Fruit fly (Drosophila melanogaster) whole organism, embryonic: Measurements from ENCODE around the gene CG43346.

Source experiments
- Bgb ChIP-seq: fragments of 200-800 bp; sonication (Bioruptor generic); IDR thresholded peaks from 2 replicates; pipeline ENCODE4 v1.3.6; 2022; ENCODE audit warnings: missing biosample characterization, missing genetic modification characterization; ENCODE audit not compliant: partially characterized antibody
- CG1233 ChIP-seq: fragments of 200-800 bp; sonication (Bioruptor generic); optimal IDR thresholded peaks from 4 replicates; lab custom pipeline; 2018; ENCODE audit warnings: missing biosample characterization, mild to moderate bottlenecking, missing genetic modification characterization
- CG13775 ChIP-seq: fragments of 200-800 bp; sonication (Bioruptor generic); optimal IDR thresholded peaks from 3 replicates; lab custom pipeline; 2017; ENCODE audit warnings: missing biosample characterization, mild to moderate bottlenecking, missing genetic modification characterization
- CG14441 ChIP-seq: fragments of 200-800 bp; sonication (Bioruptor generic); IDR thresholded peaks from 2 replicates; pipeline ENCODE4 v1.3.6; 2022; ENCODE audit warnings: missing biosample characterization, missing genetic modification characterization
- CG14860 ChIP-seq: fragments of 200-800 bp; sonication (Bioruptor generic); IDR thresholded peaks from 3 replicates; pipeline ENCODE4 v1.3.6; 2022; ENCODE audit warnings: missing biosample characterization, missing genetic modification characterization; ENCODE audit not compliant: partially characterized antibody
- CG15479 ChIP-seq: fragments of 200-800 bp; sonication (Bioruptor generic); optimal IDR thresholded peaks from 3 replicates; lab custom pipeline; 2019; ENCODE audit warnings: missing biosample characterization, mild to moderate bottlenecking, missing genetic modification characterization, moderate library complexity
- CG15514 ChIP-seq: fragments of 200-800 bp; sonication (Bioruptor generic); optimal IDR thresholded peaks from 3 replicates; lab custom pipeline; 2017; ENCODE audit warnings: missing biosample characterization, missing genetic modification characterization, mild to moderate bottlenecking, moderate library complexity, missing genetic modification reagents
- CG17385 ChIP-seq: fragments of 200-800 bp; sonication (Bioruptor generic); optimal IDR thresholded peaks from 3 replicates; lab custom pipeline; 2018; ENCODE audit warnings: missing biosample characterization, mild to moderate bottlenecking, missing genetic modification characterization
- CG1832 ChIP-seq: fragments of 200-800 bp; sonication (Bioruptor generic); optimal IDR thresholded peaks from 2 replicates; lab custom pipeline; 2017; ENCODE audit warnings: missing biosample characterization, mild to moderate bottlenecking, missing genetic modification characterization, inconsistent platforms
- CG2120 ChIP-seq: fragments of 200-800 bp; sonication (Bioruptor generic); optimal IDR thresholded peaks from 3 replicates; lab custom pipeline; 2016; ENCODE audit warnings: missing biosample characterization, missing genetic modification characterization
- CG31224 ChIP-seq: fragments of 200-800 bp; sonication (Bioruptor generic); IDR thresholded peaks from 2 replicates; pipeline ENCODE4 v1.3.6; 2022; ENCODE audit warnings: missing biosample characterization, missing genetic modification characterization
- CG3407 ChIP-seq: fragments of 200-800 bp; sonication (Bioruptor generic); optimal IDR thresholded peaks from 2 replicates; lab custom pipeline; 2018; ENCODE audit warnings: missing biosample characterization, mild to moderate bottlenecking, missing genetic modification characterization
- CG34376 ChIP-seq: fragments of 200-800 bp; sonication (Bioruptor generic); optimal IDR thresholded peaks from 2 replicates; lab custom pipeline; 2018; ENCODE audit warnings: missing biosample characterization, mild to moderate bottlenecking, missing genetic modification characterization
- CG3726 ChIP-seq: fragments of 200-800 bp; sonication (Bioruptor generic); IDR thresholded peaks from 3 replicates; pipeline ENCODE4, ENCODE4 v1.3.6; 2022; ENCODE audit warnings: missing biosample characterization, missing genetic modification characterization
- CG42726 ChIP-seq: fragments of 200-800 bp; sonication (Bioruptor generic); IDR thresholded peaks from 2 replicates; pipeline ENCODE4 v1.3.6; 2022; ENCODE audit warnings: missing biosample characterization, missing genetic modification characterization; ENCODE audit not compliant: partially characterized antibody
- CG6272 ChIP-seq: fragments of 200-800 bp; sonication (Bioruptor generic); IDR thresholded peaks from 2 replicates; pipeline ENCODE4 v1.3.6; 2022; ENCODE audit warnings: missing biosample characterization, missing genetic modification characterization
- CG6813 ChIP-seq: fragments of 200-800 bp; sonication (Bioruptor generic); optimal IDR thresholded peaks from 2 replicates; lab custom pipeline; 2017; ENCODE audit warnings: missing biosample characterization, missing genetic modification characterization, mild to moderate bottlenecking, moderate library complexity, missing genetic modification reagents
- CG7556 ChIP-seq: fragments of 200-800 bp; sonication (Bioruptor generic); optimal IDR thresholded peaks from 2 replicates; lab custom pipeline; 2017; ENCODE audit warnings: missing biosample characterization, mild to moderate bottlenecking, missing genetic modification characterization
- CG8765 ChIP-seq: fragments of 200-800 bp; sonication (Bioruptor generic); IDR thresholded peaks from 2 replicates; pipeline ENCODE4 v1.3.6; 2022; ENCODE audit warnings: missing biosample characterization, missing genetic modification characterization
- CkIIα-i1 ChIP-seq: fragments of 200-800 bp; sonication (Bioruptor generic); IDR thresholded peaks from 2 replicates; pipeline ENCODE4 v1.3.6; 2022; ENCODE audit warnings: missing biosample characterization, missing genetic modification characterization
- Deaf1 ChIP-seq: fragments of 200-800 bp; optimal IDR thresholded peaks from 3 replicates; lab custom pipeline; 2019; ENCODE audit warnings: missing biosample characterization, mild to moderate bottlenecking, missing genetic modification characterization, moderate library complexity
- Dll ChIP-seq: fragments of 200-800 bp; sonication (Bioruptor generic); IDR thresholded peaks from 4 replicates; pipeline ENCODE4 v1.3.6; 2022; ENCODE audit warnings: missing biosample characterization, missing genetic modification characterization; ENCODE audit not compliant: partially characterized antibody
- Doc3 ChIP-seq: fragments of 200-800 bp; sonication (Bioruptor generic); IDR thresholded peaks from 3 replicates; pipeline ENCODE4 v1.3.6; 2022; ENCODE audit warnings: missing biosample characterization, missing genetic modification characterization; ENCODE audit not compliant: partially characterized antibody
- Fer2 ChIP-seq: fragments of 200-800 bp; sonication (Bioruptor generic); optimal IDR thresholded peaks from 2 replicates; lab custom pipeline; 2018; ENCODE audit warnings: missing biosample characterization, mild to moderate bottlenecking, missing genetic modification characterization, moderate library complexity
- HmgD ChIP-seq: fragments of 200-800 bp; sonication (Bioruptor generic); optimal IDR thresholded peaks from 3 replicates; lab custom pipeline; 2016; ENCODE audit warnings: missing biosample characterization, missing genetic modification characterization
- Kr ChIP-seq: fragments of 200-800 bp; sonication (Bioruptor generic); optimal IDR thresholded peaks from 2 replicates; lab custom pipeline; 2017; ENCODE audit warnings: missing biosample characterization, mild to moderate bottlenecking, missing genetic modification characterization
- Lim3 ChIP-seq: fragments of 200-800 bp; sonication (Bioruptor generic); IDR thresholded peaks from 2 replicates; pipeline ENCODE4 v1.3.6; 2022; ENCODE audit warnings: missing biosample characterization, missing genetic modification characterization
- Lpt ChIP-seq: fragments of >200 bp; optimal IDR thresholded peaks from 2 replicates; lab custom pipeline; 2018; ENCODE audit warnings: missing biosample characterization, missing genetic modification characterization
- MESR4 ChIP-seq: fragments of 200-800 bp; sonication (Bioruptor generic); optimal IDR thresholded peaks from 2 replicates; lab custom pipeline; 2018; ENCODE audit warnings: missing biosample characterization, mild to moderate bottlenecking, missing genetic modification characterization, moderate library complexity
- Mes4 ChIP-seq: fragments of 200-800 bp; sonication (Bioruptor generic); optimal IDR thresholded peaks from 2 replicates; lab custom pipeline; 2016; ENCODE audit warnings: missing biosample characterization, missing genetic modification characterization
- Ptx1 ChIP-seq: fragments of 200-800 bp; sonication (Bioruptor generic); IDR thresholded peaks from 2 replicates; pipeline ENCODE4 v1.3.6; 2022; ENCODE audit warnings: missing biosample characterization, missing genetic modification characterization
- Rfx ChIP-seq: fragments of 200-800 bp; sonication (Bioruptor generic); IDR thresholded peaks from 2 replicates; pipeline ENCODE4 v1.3.6; 2022; ENCODE audit warnings: missing biosample characterization, missing genetic modification characterization
- Sox100B ChIP-seq: fragments of 200-800 bp; sonication (Bioruptor generic); optimal IDR thresholded peaks from 3 replicates; lab custom pipeline; 2018; ENCODE audit warnings: missing biosample characterization, mild to moderate bottlenecking, missing genetic modification characterization
- Sox102F ChIP-seq: fragments of 200-800 bp; sonication (Bioruptor generic); optimal IDR thresholded peaks from 2 replicates; lab custom pipeline; 2018; ENCODE audit warnings: missing biosample characterization, mild to moderate bottlenecking, missing genetic modification characterization, moderate library complexity
- Sry-β ChIP-seq: fragments of 200-800 bp; sonication (Bioruptor generic); optimal IDR thresholded peaks from 2 replicates; lab custom pipeline; 2018; ENCODE audit warnings: missing biosample characterization, mild to moderate bottlenecking, missing genetic modification characterization, moderate library complexity
- al ChIP-seq: fragments of 200-800 bp; sonication (Bioruptor generic); IDR thresholded peaks from 2 replicates; pipeline ENCODE4 v1.3.6; 2022; ENCODE audit warnings: missing biosample characterization, missing genetic modification characterization
- ash1 ChIP-seq: fragments of 200-800 bp; sonication (Bioruptor generic); optimal IDR thresholded peaks from 2 replicates; lab custom pipeline; 2018; ENCODE audit warnings: missing biosample characterization, mild to moderate bottlenecking, missing genetic modification characterization
- btn ChIP-seq: fragments of 200-800 bp; sonication (Bioruptor generic); optimal IDR thresholded peaks from 2 replicates; lab custom pipeline; 2016; ENCODE audit warnings: missing biosample characterization, missing genetic modification characterization
- cad ChIP-seq: fragments of >200 bp; optimal IDR thresholded peaks from 2 replicates; lab custom pipeline; 2017; ENCODE audit warnings: missing biosample characterization, missing genetic modification characterization
- chif ChIP-seq, 2 experiments: fragments of 200-800 bp; sonication (Bioruptor generic); optimal IDR thresholded peaks; 3 replicates each; lab custom pipeline; 2016; ENCODE audit warnings: missing biosample characterization in 2 of 2, missing genetic modification characterization in 2 of 2
- gcm ChIP-seq: fragments of 200-800 bp; sonication (Bioruptor generic); optimal IDR thresholded peaks from 2 replicates; lab custom pipeline; 2019; ENCODE audit warnings: missing biosample characterization, mild to moderate bottlenecking, missing genetic modification characterization, moderate library complexity
- grn ChIP-seq: fragments of 200-800 bp; sonication (Bioruptor generic); optimal IDR thresholded peaks from 3 replicates; lab custom pipeline; 2017; ENCODE audit warnings: missing biosample characterization, missing genetic modification characterization
- pita ChIP-seq: fragments of 200-800 bp; sonication (Bioruptor generic); optimal IDR thresholded peaks from 2 replicates; lab custom pipeline; 2017; ENCODE audit warnings: missing biosample characterization, mild to moderate bottlenecking, missing genetic modification characterization
- pros ChIP-seq: fragments of 200-800 bp; sonication (Bioruptor generic); optimal IDR thresholded peaks from 3 replicates; lab custom pipeline; 2019; ENCODE audit warnings: missing biosample characterization, mild to moderate bottlenecking, missing genetic modification characterization, moderate library complexity
- psq ChIP-seq: fragments of 200-800 bp; sonication (Bioruptor generic); optimal IDR thresholded peaks from 2 replicates; lab custom pipeline; 2017; ENCODE audit warnings: missing biosample characterization, missing genetic modification characterization
- stwl ChIP-seq: fragments of 200-800 bp; sonication (Bioruptor generic); optimal IDR thresholded peaks from 3 replicates; lab custom pipeline; 2018; ENCODE audit warnings: missing biosample characterization, mild to moderate bottlenecking, missing genetic modification characterization, moderate library complexity
- trem ChIP-seq: fragments of 200-800 bp; optimal IDR thresholded peaks from 3 replicates; lab custom pipeline; 2019; ENCODE audit warnings: missing biosample characterization, mild to moderate bottlenecking, missing genetic modification characterization, moderate library complexity
- trh ChIP-seq: fragments of 200-800 bp; sonication (Bioruptor generic); optimal IDR thresholded peaks from 2 replicates; lab custom pipeline; 2016; ENCODE audit warnings: missing biosample characterization, missing genetic modification characterization
- vfl ChIP-seq: fragments of 200-800 bp; sonication (Bioruptor generic); optimal IDR thresholded peaks from 2 replicates; lab custom pipeline; 2016; ENCODE audit warnings: missing biosample characterization, missing genetic modification characterization
- wek ChIP-seq: fragments of 200-800 bp; sonication (Bioruptor generic); optimal IDR thresholded peaks from 3 replicates; lab custom pipeline; 2018; ENCODE audit warnings: missing biosample characterization, mild to moderate bottlenecking, missing genetic modification characterization, moderate library complexity

CG43346 gene

dm6 chr2L:21149053-21149452 lies 19.3 kb downstream of the CG43346 start (continued):
- peak; percentile 72; the same call in 1 of the 2 replicates for TF ChIP-seq Bgb (GFP tag; lab: Robert Waterston, UW)
- TF ChIP-seq CG17385 (GFP tag; lab: Kevin White, UChicago), result peak; percentile 23
- no peak for TF ChIP-seq pita (GFP tag; lab: Kevin White, UChicago)
- no peak for TF ChIP-seq CG14441 (GFP tag; lab: Robert Waterston, UW)
- TF ChIP-seq btn, result no peak
- TF ChIP-seq CG14860, result peak; percentile 35; the same call in 2 of the 3 replicates
- TF ChIP-seq Rfx (GFP tag; lab: Robert Waterston, UW), result peak; percentile 74
- TF ChIP-seq Fer2 (tag; lab: Kevin White, UChicago), result no peak
- peak; percentile 67 for TF ChIP-seq trem (tag; lab: Kevin White, UChicago)
- TF ChIP-seq CG13775 (GFP tag; lab: Kevin White, UChicago), result peak; percentile 20
- no peak for TF ChIP-seq CG1832 (GFP tag; lab: Kevin White, UChicago)
- TF ChIP-seq CG15514 (GFP tag; lab: Kevin White, UChicago), result peak; percentile 80
- TF ChIP-seq trh (GFP tag; lab: Kevin White, UChicago), result peak; percentile 4
- TF ChIP-seq MESR4, result no peak
- peak; percentile 27 for TF ChIP-seq CG1233 (GFP tag; lab: Kevin White, UChicago)
- TF ChIP-seq al (GFP tag; lab: Robert Waterston, UW), result peak; percentile 58
- no peak for TF ChIP-seq vfl (GFP tag; lab: Kevin White, UChicago)
- TF ChIP-seq CG3726, result no peak
- no peak for TF ChIP-seq Kr (GFP tag; lab: Kevin White, UChicago)
- no peak for TF ChIP-seq psq (GFP tag; lab: Kevin White, UChicago)
- TF ChIP-seq CG2120 (GFP tag; lab: Kevin White, UChicago), result peak; percentile 65
- no peak for TF ChIP-seq cad (GFP tag; lab: Kevin White, UChicago)
- no peak for TF ChIP-seq CG3407 (GFP tag; lab: Kevin White, UChicago)
- no peak for TF ChIP-seq CG6272 (GFP tag; lab: Robert Waterston, UW)
- TF ChIP-seq CG8765 (GFP tag; lab: Robert Waterston, UW), result no peak
- TF ChIP-seq CG34376 (GFP tag; lab: Kevin White, UChicago), result peak; percentile 25
- TF ChIP-seq pros (GFP tag; lab: Kevin White, UChicago), result no peak
- no peak for TF ChIP-seq Deaf1 (tag; lab: Kevin White, UChicago)
- TF ChIP-seq Ptx1 (GFP tag; lab: Robert Waterston, UW), result no peak; the same call in 1 of the 2 replicates
- TF ChIP-seq CG42726 (GFP tag; lab: Robert Waterston, UW), result peak; percentile 45; the same call in 1 of the 2 replicates
- TF ChIP-seq Dll (GFP tag; lab: Robert Waterston, UW), result peak; percentile 75
- no peak for TF ChIP-seq gcm
- TF ChIP-seq CG15479 (GFP tag; lab: Kevin White, UChicago), result no peak
- peak; percentile 47 for TF ChIP-seq Sox100B
- peak; percentile 90 for TF ChIP-seq grn (GFP tag; lab: Kevin White, UChicago)
- no peak for TF ChIP-seq Sox102F (GFP tag; lab: Kevin White, UChicago)
- TF ChIP-seq ash1 (GFP tag; lab: Kevin White, UChicago), result no peak
- TF ChIP-seq Doc3 (GFP tag; lab: Robert Waterston, UW), result peak; percentile 63; the same call in 2 of the 3 replicates
- TF ChIP-seq CG31224 (GFP tag; lab: Robert Waterston, UW), result no peak
- no peak for TF ChIP-seq wek (GFP tag; lab: Kevin White, UChicago)
- TF ChIP-seq HmgD (GFP tag; lab: Kevin White, UChicago), result no peak
- no peak for TF ChIP-seq CkIIα-i1 (GFP tag; lab: Robert Waterston, UW)
- TF ChIP-seq Lim3 (GFP tag; lab: Robert Waterston, UW), result no peak
- peak; percentile 90 for TF ChIP-seq stwl (tag; lab: Kevin White, UChicago)
- TF ChIP-seq Lpt (GFP tag; lab: Kevin White, UChicago), result no peak
- no peak for TF ChIP-seq chif (GFP tag; optimal IDR thresholded peaks at IDR 0.05; lab: Kevin White, UChicago)
- no peak for TF ChIP-seq CG7556 (GFP tag; lab: Kevin White, UChicago)
- TF ChIP-seq CG6813 (GFP tag; lab: Kevin White, UChicago), result no peak
- no peak for TF ChIP-seq Mes4 (GFP tag; lab: Kevin White, UChicago)
- TF ChIP-seq Sry-β (GFP tag; lab: Kevin White, UChicago), result no peak
